Worm (Caenorhabditis elegans): ENCODE data around the gene C35B1.9.

DNA sequence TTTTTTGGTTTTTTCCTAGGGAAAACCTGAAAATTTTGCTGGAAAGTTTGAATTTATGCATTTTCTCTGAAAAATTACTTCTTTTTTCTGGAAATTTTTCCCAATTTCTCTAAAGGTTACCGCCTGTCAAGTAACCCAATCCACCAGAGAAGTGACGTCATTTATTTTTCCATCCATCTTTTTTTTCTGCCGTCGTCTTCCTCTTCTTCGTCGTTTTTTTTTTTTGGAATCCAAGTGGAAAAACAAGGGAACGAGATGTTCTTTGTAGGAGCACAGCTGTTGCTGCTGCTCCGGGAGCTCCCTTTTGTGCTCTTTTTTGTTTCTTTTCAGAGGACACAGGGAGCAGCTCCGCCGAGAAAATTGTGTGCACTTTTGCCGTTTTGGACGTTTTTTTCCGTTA, 13.6 kb upstream of the C35B1.9 start:
- TF ChIP-seq him-1 (tag; optimal IDR thresholded peaks at IDR 0.05): no peak
- no peak for TF ChIP-seq W03F9.2 (tag; optimal IDR thresholded peaks at IDR 0.05)
